Worm (Caenorhabditis elegans): ENCODE results near the gene srv-26.
"Not testable (repeated sequence)": the region's sequence is repeated elsewhere in the genome, so short reads cannot be mapped to it uniquely, and the experiment has no call there.

Gene srv-26

ce11 chrIV:6301764-6302163 is at the start of gene srv-26:
srv-26 (minus strand) TSS chrIV:6301864.
- no peak for TF ChIP-seq unc-62 (GFP tag; optimal IDR thresholded peaks at IDR 0.05)

ce11 chrIV:6347213-6347612 is 45.5 kb upstream of the srv-26 start, which contains the start of gene Y73B6BL.289:
Y73B6BL.289 (plus strand) TSS chrIV:6347513.
- not testable (repeated sequence) for TF ChIP-seq unc-62 (GFP tag; optimal IDR thresholded peaks at IDR 0.05)

- no peak for TF ChIP-seq unc-62 (GFP tag; optimal IDR thresholded peaks at IDR 0.05)
These were observed 41.2 kb upstream of the srv-26 start, which contains the start of gene Y73B6BL.14 for ce11 chrIV:6342876-6343275. Y73B6BL.14 (minus strand) TSS chrIV:6342976.

ce11 chrIV:6342431-6342830 is 40.8 kb upstream of the srv-26 start, which contains the start of gene Y73B6BL.288:
Y73B6BL.288 (minus strand) TSS chrIV:6342531.
- no peak for TF ChIP-seq unc-62 (GFP tag; optimal IDR thresholded peaks at IDR 0.05)

ce11 chrIV:6337353-6337752 is 35.7 kb upstream of the srv-26 start, which contains the start of gene ipla-6:
ipla-6 (plus strand) TSS chrIV:6337653.
- TF ChIP-seq unc-62 (GFP tag; optimal IDR thresholded peaks at IDR 0.05): no peak

ce11 chrIV:6336748-6337147 is 35.1 kb upstream of the srv-26 start:
- peak; percentile 21 for TF ChIP-seq unc-62 (GFP tag; optimal IDR thresholded peaks at IDR 0.05)

ce11 chrIV:6335908-6336307 is 34.2 kb upstream of the srv-26 start, which contains the start of gene mif-4:
mif-4 (minus strand) TSS chrIV:6335994.
- TF ChIP-seq unc-62 (GFP tag; optimal IDR thresholded peaks at IDR 0.05): no peak

- TF ChIP-seq unc-62 (GFP tag; optimal IDR thresholded peaks at IDR 0.05): no peak
These were observed 32.3 kb upstream of the srv-26 start, which contains the start of gene blos-2 for ce11 chrIV:6333915-6334314. blos-2 (plus strand) TSS chrIV:6334215.

ce11 chrIV:6330790-6331189 is 29.1 kb upstream of the srv-26 start:
- TF ChIP-seq unc-62 (GFP tag; optimal IDR thresholded peaks at IDR 0.05): no peak

ce11 chrIV:6329339-6329738 is 27.7 kb upstream of the srv-26 start, which contains the start of gene seu-1:
seu-1 (plus strand) TSS chrIV:6329639.
- TF ChIP-seq unc-62 (GFP tag; optimal IDR thresholded peaks at IDR 0.05): no peak

ce11 chrIV:6328198-6328597 is 26.5 kb upstream of the srv-26 start:
- no peak for TF ChIP-seq unc-62 (GFP tag; optimal IDR thresholded peaks at IDR 0.05)

ce11 chrIV:6327363-6328015 is 25.8 kb upstream of the srv-26 start:
- no peak for TF ChIP-seq unc-62 (GFP tag; optimal IDR thresholded peaks at IDR 0.05)

- no peak for TF ChIP-seq unc-62 (GFP tag; optimal IDR thresholded peaks at IDR 0.05)
These were observed 24.8 kb upstream of the srv-26 start, which contains the start of gene lsm-8 for ce11 chrIV:6326448-6326847. lsm-8 (plus strand) TSS chrIV:6326526.

ce11 chrIV:6325772-6326171 is 24.1 kb upstream of the srv-26 start:
- no peak for TF ChIP-seq unc-62 (GFP tag; optimal IDR thresholded peaks at IDR 0.05)

ce11 chrIV:6323654-6324224 is 22.1 kb upstream of the srv-26 start, which contains the start of gene sqd-1:
sqd-1 (plus strand) TSS chrIV:6324174.
- TF ChIP-seq unc-62 (GFP tag; optimal IDR thresholded peaks at IDR 0.05): no peak

- TF ChIP-seq unc-62 (GFP tag; optimal IDR thresholded peaks at IDR 0.05): no peak
These were observed 20.0 kb upstream of the srv-26 start, which contains the start of gene Y73B6BL.29 for ce11 chrIV:6321667-6322066. Y73B6BL.29 (plus strand) TSS chrIV:6321929.

- TF ChIP-seq unc-62 (GFP tag; optimal IDR thresholded peaks at IDR 0.05): not testable (repeated sequence)
These were observed 15.7 kb upstream of the srv-26 start, which contains the start of gene Y73B6BL.12 for ce11 chrIV:6317357-6317756. Y73B6BL.12 (minus strand) TSS chrIV:6317457.
